Worm (Caenorhabditis elegans) whole organism, midembryonic: Measurements from ENCODE around the gene ugt-3.

Source experiments
- T22C8.4 ChIP-seq: fragments of 200-800 bp; sonication (Bioruptor generic); IDR thresholded peaks from 2 replicates; pipeline ENCODE4 v1.3.6; 2022; ENCODE audit warnings: missing genetic modification characterization, missing compliant biosample characterization
- cog-1 ChIP-seq: sonication (generic microtip); optimal IDR thresholded peaks from 2 replicates; lab custom pipeline; 2016; ENCODE audit warnings: missing genetic modification characterization, missing compliant biosample characterization
- flt-1 ChIP-seq: fragments of 200-800 bp; sonication (Bioruptor generic); IDR thresholded peaks from 2 replicates; pipeline ENCODE4 v1.3.6; 2022; ENCODE audit warnings: missing genetic modification characterization, missing compliant biosample characterization
- klf-2 ChIP-seq: fragments of 200-800 bp; sonication (Bioruptor generic); conservative IDR thresholded peaks from 2 replicates; pipeline ENCODE4 v1.3.6; 2022; ENCODE audit warnings: missing genetic modification reagents, missing genetic modification characterization, missing compliant biosample characterization
- med-1 ChIP-seq: sonication (generic microtip); optimal IDR thresholded peaks from 2 replicates; lab custom pipeline; 2017; ENCODE audit warnings: missing genetic modification characterization, mild to moderate bottlenecking, missing compliant biosample characterization, antibody characterized with exemption, missing genetic modification reagents; ENCODE audit not compliant: insufficient read depth
- ref-1 ChIP-seq: fragments of 200-800 bp; sonication (Bioruptor generic); conservative IDR thresholded peaks from 2 replicates; pipeline ENCODE4 v1.3.6; 2022; ENCODE audit warnings: missing genetic modification reagents, missing genetic modification characterization, missing compliant biosample characterization
- tab-1 ChIP-seq: fragments of 200-800 bp; sonication (Bioruptor generic); IDR thresholded peaks from 2 replicates; pipeline ENCODE4 v1.3.6; 2022; ENCODE audit warnings: missing genetic modification characterization, missing compliant biosample characterization
- ztf-23 ChIP-seq: fragments of 200-800 bp; sonication (Bioruptor generic); IDR thresholded peaks from 2 replicates; pipeline ENCODE4 v1.3.6; 2022; ENCODE audit warnings: missing genetic modification reagents, missing genetic modification characterization, missing compliant biosample characterization
- ztf-29 ChIP-seq: fragments of 200-800 bp; sonication (Bioruptor generic); IDR thresholded peaks from 2 replicates; pipeline ENCODE4 v1.3.6; 2022; ENCODE audit warnings: missing genetic modification reagents, missing genetic modification characterization, missing compliant biosample characterization

ugt-3 gene

DNA sequence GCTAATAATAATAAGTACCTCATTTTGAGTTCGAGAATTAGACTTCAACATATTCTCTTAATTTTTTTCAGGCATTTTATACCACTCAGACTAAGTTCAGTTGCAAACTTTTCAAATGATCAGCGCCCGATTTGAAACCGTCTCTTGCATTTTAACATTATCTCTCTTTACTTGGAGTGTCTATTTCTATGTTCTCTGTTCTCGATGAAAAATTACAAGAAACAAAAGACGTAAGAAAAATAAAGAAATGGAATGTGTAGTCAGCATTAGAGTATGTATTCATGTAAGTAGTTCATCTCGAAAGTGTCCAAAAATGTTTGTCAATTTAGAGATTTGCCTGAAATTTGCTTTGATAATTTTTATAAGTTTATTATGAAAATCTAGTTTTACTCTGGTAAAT, at the start of gene ugt-3:
Gene ugt-3 (minus strand): TSS at position 101 of the 400 bp plus-strand sequence.
- TF ChIP-seq cog-1 (tag; lab: Kevin White, UChicago) (no peak), med-1 (no peak), tab-1 (no peak), ref-1 (GFP tag; lab: Robert Waterston, UW) (no peak), T22C8.4 (GFP tag; lab: Robert Waterston, UW) (no peak), flt-1 (no peak), ztf-23 (GFP tag; lab: Robert Waterston, UW) (no peak), ztf-29 (GFP tag; lab: Robert Waterston, UW) (no peak), klf-2 (no peak)

DNA sequence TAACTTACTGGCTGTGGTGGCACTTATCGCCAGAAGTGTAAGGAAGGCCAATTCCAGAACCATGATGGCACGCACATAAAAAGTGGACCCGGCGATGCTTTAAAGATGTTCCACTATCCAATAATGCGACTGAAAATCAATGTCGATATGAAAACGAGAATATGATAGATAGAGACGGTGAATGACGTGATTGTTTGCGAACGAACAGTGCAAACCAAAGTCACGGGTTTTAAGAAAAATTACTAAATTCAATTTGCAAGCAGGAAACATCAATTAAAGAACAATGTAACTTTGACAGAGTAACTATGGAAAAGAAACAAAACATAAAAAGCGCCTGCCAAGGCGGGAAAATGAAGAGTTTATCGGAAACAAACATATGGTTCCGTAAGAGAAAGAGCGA, 49.7 kb upstream of the ugt-3 start, which contains the start of gene C44H9.5:
Gene C44H9.5 (minus strand): TSS at position 129 of the 400 bp plus-strand sequence.
- no peak for TF ChIP-seq klf-2
- TF ChIP-seq ztf-23 (GFP tag; lab: Robert Waterston, UW): no peak
- no peak for TF ChIP-seq ref-1 (GFP tag; lab: Robert Waterston, UW)
- no peak for TF ChIP-seq ztf-29 (GFP tag; lab: Robert Waterston, UW)
- TF ChIP-seq T22C8.4 (GFP tag; lab: Robert Waterston, UW): no peak
- TF ChIP-seq med-1: no peak
- no peak for TF ChIP-seq cog-1 (tag; lab: Kevin White, UChicago)
- no peak for TF ChIP-seq tab-1
- no peak for TF ChIP-seq flt-1

- no peak for TF ChIP-seq T22C8.4 (GFP tag; lab: Robert Waterston, UW)
- no peak for TF ChIP-seq klf-2
- TF ChIP-seq med-1: no peak
- TF ChIP-seq ref-1 (GFP tag; lab: Robert Waterston, UW): no peak
- no peak for TF ChIP-seq ztf-23 (GFP tag; lab: Robert Waterston, UW)
- TF ChIP-seq ztf-29 (GFP tag; lab: Robert Waterston, UW): no peak
- no peak for TF ChIP-seq tab-1
- TF ChIP-seq flt-1: no peak
- no peak for TF ChIP-seq cog-1 (tag; lab: Kevin White, UChicago)
These were observed 45.2 kb upstream of the ugt-3 start, which contains the start of gene C44H9.6 for ce11 chrV:12845247-12845646. Gene C44H9.6 (minus strand): TSS chrV:12845347.

DNA sequence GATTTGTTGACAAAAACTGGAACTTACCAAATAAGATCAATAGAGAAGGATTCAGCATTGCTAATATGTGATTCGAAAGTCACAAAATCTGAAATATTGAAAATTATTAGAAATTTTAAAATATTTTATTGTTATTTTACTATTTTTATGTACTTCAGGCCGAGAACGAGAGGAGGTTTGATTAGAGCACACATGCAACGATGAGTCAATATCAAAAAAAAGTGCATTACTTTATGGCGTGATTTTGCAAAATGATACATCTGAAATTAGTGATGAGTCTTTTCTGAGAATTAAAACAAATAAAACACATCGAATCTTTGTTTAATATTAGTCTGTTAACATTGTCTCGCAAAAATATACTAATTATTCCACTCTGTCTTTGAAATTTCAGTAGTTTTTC, 44.7 kb upstream of the ugt-3 start:
- TF ChIP-seq klf-2 (no peak), ztf-29 (GFP tag; lab: Robert Waterston, UW) (no peak), med-1 (no peak), ref-1 (GFP tag; lab: Robert Waterston, UW) (no peak), T22C8.4 (GFP tag; lab: Robert Waterston, UW) (no peak), tab-1 (no peak)

- no peak for TF ChIP-seq ref-1 (GFP tag; lab: Robert Waterston, UW)
- TF ChIP-seq ztf-29 (GFP tag; lab: Robert Waterston, UW): no peak
- TF ChIP-seq cog-1 (tag; lab: Kevin White, UChicago): no peak
- TF ChIP-seq med-1: no peak
- TF ChIP-seq klf-2: no peak
These were observed 35.3 kb upstream of the ugt-3 start, which contains the start of gene C44H9.4 for ce11 chrV:12835388-12835787. Gene C44H9.4 (plus strand): TSS chrV:12835688.

ce11 chrV:12827219-12827618, 27.1 kb upstream of the ugt-3 start, which contains the start of gene ugt-15:
Gene ugt-15 (plus strand): TSS chrV:12827519.
- TF ChIP-seq med-1: no peak
- TF ChIP-seq cog-1 (tag; lab: Kevin White, UChicago): no peak

DNA sequence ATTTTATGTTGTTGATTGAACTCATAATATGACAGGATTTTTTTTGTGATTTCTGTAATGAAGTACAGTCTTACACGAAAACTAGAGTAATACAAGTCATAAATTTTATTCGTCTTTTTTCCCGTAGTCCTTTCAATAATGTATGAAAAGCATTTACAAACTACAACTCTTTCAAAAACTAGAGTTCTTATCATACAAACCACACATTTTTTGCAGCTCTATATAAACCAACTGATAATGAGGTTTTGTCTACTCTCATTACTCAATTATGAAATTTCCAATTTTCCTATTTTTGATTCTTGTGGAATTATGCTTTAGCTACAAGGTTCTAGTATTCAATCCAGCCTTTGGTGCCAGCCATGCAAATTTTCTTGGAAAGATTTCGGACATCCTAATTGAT, 24.7 kb upstream of the ugt-3 start, which contains the start of gene ugt-16:
Gene ugt-16 (plus strand): TSS at position 248 of the 400 bp plus-strand sequence.
- TF ChIP-seq flt-1 (no peak), tab-1 (no peak), med-1 (no peak), ztf-23 (GFP tag; lab: Robert Waterston, UW) (no peak), cog-1 (tag; lab: Kevin White, UChicago) (no peak), klf-2 (no peak), ztf-29 (GFP tag; lab: Robert Waterston, UW) (no peak), T22C8.4 (GFP tag; lab: Robert Waterston, UW) (no peak), ref-1 (GFP tag; lab: Robert Waterston, UW) (no peak)

ce11 chrV:12822065-12822464, 22.0 kb upstream of the ugt-3 start:
- TF ChIP-seq tab-1 (no peak), cog-1 (tag; lab: Kevin White, UChicago) (no peak), med-1 (no peak), T22C8.4 (GFP tag; lab: Robert Waterston, UW) (no peak), klf-2 (no peak), flt-1 (no peak), ztf-29 (GFP tag; lab: Robert Waterston, UW) (no peak), ztf-23 (GFP tag; lab: Robert Waterston, UW) (no peak), ref-1 (GFP tag; lab: Robert Waterston, UW) (no peak)

DNA sequence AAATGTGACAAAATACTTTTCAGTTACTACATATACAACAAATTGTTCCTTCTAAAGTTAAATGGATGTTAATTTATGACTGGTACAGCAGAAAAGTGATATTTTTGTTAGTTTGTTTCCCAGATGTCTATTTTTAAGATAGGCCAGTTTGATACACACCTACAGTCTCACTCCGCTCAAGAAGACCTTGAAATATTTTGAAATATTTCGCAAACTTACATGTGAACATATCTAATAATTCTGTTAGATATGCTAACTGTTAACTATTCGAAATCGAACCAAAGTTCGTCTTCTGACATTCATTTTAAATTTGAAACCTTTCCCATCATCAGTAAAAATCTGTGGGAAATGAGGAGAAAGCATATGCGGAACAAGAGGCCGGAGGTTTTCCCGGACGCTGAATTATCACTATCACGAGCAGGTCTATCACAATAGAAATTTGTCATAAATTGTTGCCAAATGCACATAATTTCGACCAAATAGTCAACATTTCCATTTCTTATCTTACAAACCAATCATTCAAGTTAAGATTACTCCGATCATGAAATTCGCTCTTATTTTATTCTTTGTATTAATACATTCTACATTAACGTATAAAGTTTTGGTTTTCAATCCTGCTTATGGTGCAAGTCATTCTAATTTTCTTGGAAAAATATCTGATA, 19.9 kb upstream of the ugt-3 start, which contains the start of the genes ZC443.4 and ugt-18:
Gene ZC443.4 (minus strand): TSS at position 95 of the 662 bp plus-strand sequence.
Gene ugt-18 (plus strand): TSS at position 469 of the 662 bp plus-strand sequence.
- TF ChIP-seq ref-1 (GFP tag; lab: Robert Waterston, UW) (no peak), tab-1 (no peak), ztf-23 (GFP tag; lab: Robert Waterston, UW) (no peak), cog-1 (tag; lab: Kevin White, UChicago) (no peak), klf-2 (no peak), flt-1 (no peak), T22C8.4 (GFP tag; lab: Robert Waterston, UW) (no peak), med-1 (no peak), ztf-29 (GFP tag; lab: Robert Waterston, UW) (no peak)

- TF ChIP-seq ztf-29 (GFP tag; lab: Robert Waterston, UW) (no peak), med-1 (no peak), tab-1 (no peak), T22C8.4 (GFP tag; lab: Robert Waterston, UW) (no peak), ztf-23 (GFP tag; lab: Robert Waterston, UW) (no peak), cog-1 (tag; lab: Kevin White, UChicago) (no peak), ref-1 (GFP tag; lab: Robert Waterston, UW) (no peak), flt-1 (no peak), klf-2 (no peak)
These were observed 19.1 kb upstream of the ugt-3 start for ce11 chrV:12819155-12819554.
